Worm (Caenorhabditis elegans) whole organism, L4/young adult: ENCODE measurements around the gene C45G7.4.

Source experiments
- W03F9.2 ChIP-seq: fragments of 150-350 bp; optimal IDR thresholded peaks from 2 replicates; lab custom pipeline; 2014; ENCODE audit warnings: missing biosample characterization, missing genetic modification characterization
- him-1 ChIP-seq: sonication (generic microtip); optimal IDR thresholded peaks from 2 replicates; lab custom pipeline; 2016; ENCODE audit warnings: missing genotype, missing genetic modification reagents, missing genetic modification characterization, missing compliant biosample characterization

- TF ChIP-seq W03F9.2 (tag; lab: Kevin White, UChicago) (no peak), him-1 (tag; lab: Kevin White, UChicago) (no peak)
These were observed at the start of gene C45G7.4 for ce11 chrIV:2432693-2433092.
